Fruit fly (Drosophila melanogaster): ENCODE measurements around the gene CG44008.

Gene CG44008

dm6 chr2L:11842291-11843187, at the start of gene CG44008, which contains the start of the genes CG14933, CG46426 and CG42486:
CG44008 (minus strand) TSS chr2L:11842445.
CG14933 (plus strand) TSS chr2L:11842828.
CG46426 (plus strand) TSS chr2L:11842828.
CG42486 (plus strand) TSS chr2L:11843137.
- TF ChIP-seq usp (GFP tag; optimal IDR thresholded peaks at IDR 0.05) (no peak), Dll (optimal IDR thresholded peaks at IDR 0.05) (no peak), pan (optimal IDR thresholded peaks at IDR 0.05) (no peak), EcR (GFP tag; optimal IDR thresholded peaks at IDR 0.05) (no peak), psq (optimal IDR thresholded peaks at IDR 0.05) (no peak), CG8478 (optimal IDR thresholded peaks at IDR 0.05) (no peak)

- TF ChIP-seq psq (optimal IDR thresholded peaks at IDR 0.05): no peak
- TF ChIP-seq Dll (optimal IDR thresholded peaks at IDR 0.05): no peak
- TF ChIP-seq EcR (GFP tag; optimal IDR thresholded peaks at IDR 0.05): no peak
- no peak for TF ChIP-seq CG8478 (optimal IDR thresholded peaks at IDR 0.05)
- TF ChIP-seq usp (GFP tag; optimal IDR thresholded peaks at IDR 0.05): no peak
- no peak for TF ChIP-seq pan (optimal IDR thresholded peaks at IDR 0.05)
Observed at dm6 chr2L:11878812-11879328, 36.6 kb upstream of the CG44008 start.

- TF ChIP-seq EcR (GFP tag; optimal IDR thresholded peaks at IDR 0.05) (no peak), pan (optimal IDR thresholded peaks at IDR 0.05) (no peak), psq (optimal IDR thresholded peaks at IDR 0.05) (no peak), Dll (optimal IDR thresholded peaks at IDR 0.05) (no peak), usp (GFP tag; optimal IDR thresholded peaks at IDR 0.05) (no peak), CG8478 (optimal IDR thresholded peaks at IDR 0.05) (no peak)
Observed at dm6 chr2L:11874890-11875289, 32.6 kb upstream of the CG44008 start.

dm6 chr2L:11874232-11874765, 32.1 kb upstream of the CG44008 start:
- no peak for TF ChIP-seq psq (optimal IDR thresholded peaks at IDR 0.05)
- TF ChIP-seq EcR (GFP tag; optimal IDR thresholded peaks at IDR 0.05): no peak
- TF ChIP-seq CG8478 (optimal IDR thresholded peaks at IDR 0.05): no peak
- no peak for TF ChIP-seq pan (optimal IDR thresholded peaks at IDR 0.05)
- no peak for TF ChIP-seq Dll (optimal IDR thresholded peaks at IDR 0.05)
- TF ChIP-seq usp (GFP tag; optimal IDR thresholded peaks at IDR 0.05): no peak

- TF ChIP-seq pan (optimal IDR thresholded peaks at IDR 0.05) (peak; percentile 76), CG8478 (optimal IDR thresholded peaks at IDR 0.05) (no peak)
Observed at dm6 chr2L:11870867-11871452, 28.7 kb upstream of the CG44008 start.

dm6 chr2L:11853130-11853529, 10.9 kb upstream of the CG44008 start, which contains the start of gene CG42751:
CG42751 (plus strand) TSS chr2L:11853430.
- TF ChIP-seq EcR (GFP tag; optimal IDR thresholded peaks at IDR 0.05) (no peak), pan (optimal IDR thresholded peaks at IDR 0.05) (no peak), psq (optimal IDR thresholded peaks at IDR 0.05) (no peak), CG8478 (optimal IDR thresholded peaks at IDR 0.05) (no peak), usp (GFP tag; optimal IDR thresholded peaks at IDR 0.05) (no peak), Dll (optimal IDR thresholded peaks at IDR 0.05) (no peak)

- TF ChIP-seq pan (optimal IDR thresholded peaks at IDR 0.05) (no peak), CG8478 (optimal IDR thresholded peaks at IDR 0.05) (no peak), EcR (GFP tag; optimal IDR thresholded peaks at IDR 0.05) (no peak), Dll (optimal IDR thresholded peaks at IDR 0.05) (no peak), usp (GFP tag; optimal IDR thresholded peaks at IDR 0.05) (no peak), psq (optimal IDR thresholded peaks at IDR 0.05) (no peak)
Observed at dm6 chr2L:11849658-11850057, 7.4 kb upstream of the CG44008 start, which contains the start of gene Mal-B2. Mal-B2 (plus strand) TSS chr2L:11849958.

dm6 chr2L:11846926-11847325, 4.7 kb upstream of the CG44008 start, which contains the start of gene Mal-B1:
Mal-B1 (plus strand) TSS chr2L:11847226.
- TF ChIP-seq pan (optimal IDR thresholded peaks at IDR 0.05) (no peak), Dll (optimal IDR thresholded peaks at IDR 0.05) (no peak), psq (optimal IDR thresholded peaks at IDR 0.05) (no peak), CG8478 (optimal IDR thresholded peaks at IDR 0.05) (no peak), usp (GFP tag; optimal IDR thresholded peaks at IDR 0.05) (no peak), EcR (GFP tag; optimal IDR thresholded peaks at IDR 0.05) (no peak)

- TF ChIP-seq psq (optimal IDR thresholded peaks at IDR 0.05): no peak
- TF ChIP-seq CG8478 (optimal IDR thresholded peaks at IDR 0.05): no peak
- TF ChIP-seq EcR (GFP tag; optimal IDR thresholded peaks at IDR 0.05): no peak
- no peak for TF ChIP-seq Dll (optimal IDR thresholded peaks at IDR 0.05)
- TF ChIP-seq usp (GFP tag; optimal IDR thresholded peaks at IDR 0.05): no peak
- no peak for TF ChIP-seq pan (optimal IDR thresholded peaks at IDR 0.05)
Observed at dm6 chr2L:11845159-11845788, 3.0 kb upstream of the CG44008 start.

dm6 chr2L:11844278-11844677, 2.0 kb upstream of the CG44008 start:
- TF ChIP-seq EcR (GFP tag; optimal IDR thresholded peaks at IDR 0.05) (no peak), psq (optimal IDR thresholded peaks at IDR 0.05) (no peak), Dll (optimal IDR thresholded peaks at IDR 0.05) (no peak), CG8478 (optimal IDR thresholded peaks at IDR 0.05) (no peak), pan (optimal IDR thresholded peaks at IDR 0.05) (no peak), usp (GFP tag; optimal IDR thresholded peaks at IDR 0.05) (no peak)

- no peak for TF ChIP-seq pan (optimal IDR thresholded peaks at IDR 0.05)
- no peak for TF ChIP-seq Dll (optimal IDR thresholded peaks at IDR 0.05)
- no peak for TF ChIP-seq CG8478 (optimal IDR thresholded peaks at IDR 0.05)
- no peak for TF ChIP-seq psq (optimal IDR thresholded peaks at IDR 0.05)
Observed at dm6 chr2L:11841538-11841937, 707 bp downstream of the CG44008 start.

All from whole organism.